Fruit fly (Drosophila melanogaster) S2 (cell line): ENCODE data around the gene CG33631.

ENCODE experiments used
- CG8478 ChIP-seq: fragments of >200 bp; optimal IDR thresholded peaks from 2 replicates; lab custom pipeline; 2018
- CTCF ChIP-seq, 2 experiments: fragments of >200 bp; optimal IDR thresholded peaks; 2 replicates each; lab custom pipeline; 2018

DNA sequence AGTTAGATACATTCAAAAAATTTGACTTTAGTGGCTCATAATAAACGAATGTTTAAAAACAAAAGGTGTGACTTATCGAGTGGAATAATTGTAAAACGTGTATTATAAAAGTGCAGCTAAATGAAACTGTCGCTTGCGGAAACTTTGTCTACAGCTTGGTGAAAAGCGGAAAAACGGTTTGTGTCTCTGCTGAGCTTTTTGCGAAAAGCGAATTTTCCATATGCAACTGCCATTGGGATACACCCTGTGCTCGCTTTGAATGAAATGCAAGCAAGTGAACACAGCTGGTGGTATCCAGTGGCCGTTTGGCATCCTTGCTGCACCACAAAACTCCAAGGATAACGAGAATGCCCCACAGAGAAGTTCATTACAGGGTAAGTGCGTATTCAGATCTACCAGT, 27.1 kb downstream of the CG33631 start:
- no peak for TF ChIP-seq CG8478 (lab: Kevin White, UChicago)
- TF ChIP-seq CTCF (optimal IDR thresholded peaks at IDR 0.05; lab: Kevin White, UChicago) = no peak
